Worm (Caenorhabditis elegans) whole organism, L4 larva: Measurements from ENCODE around the gene ZK218.1.

ENCODE experiments used
- aly-2 ChIP-seq: sonication (generic microtip); optimal IDR thresholded peaks from 2 replicates; lab custom pipeline; 2018; ENCODE audit warnings: missing biosample characterization, missing genetic modification characterization
- hlh-11 ChIP-seq: fragments of 200-800 bp; sonication (Bioruptor generic); optimal IDR thresholded peaks from 2 replicates; lab custom pipeline; 2018; ENCODE audit warnings: mild to moderate bottlenecking, missing genetic modification characterization, missing compliant biosample characterization
- hmg-1.1 ChIP-seq: fragments of 200-800 bp; sonication (Bioruptor generic); IDR thresholded peaks from 2 replicates; pipeline ENCODE4 v1.3.6; 2022; ENCODE audit warnings: missing genetic modification reagents, missing genetic modification characterization, missing compliant biosample characterization
- lin-1 ChIP-seq: fragments of 200-800 bp; sonication (Bioruptor generic); IDR thresholded peaks from 2 replicates; pipeline ENCODE4 v1.3.6; 2022; ENCODE audit warnings: missing genetic modification reagents, missing genetic modification characterization, missing compliant biosample characterization
- mdl-1 ChIP-seq, 2 experiments: fragments of 150-350 bp in 1 of 2; sonication (generic microtip) in 1 of 2; optimal IDR thresholded peaks; 2 replicates each; lab custom pipeline; 2014 to 2017; ENCODE audit warnings: missing biosample characterization in 2 of 2, missing genetic modification characterization in 2 of 2
- mep-1 ChIP-seq: fragments of 150-350 bp; sonication (generic microtip); optimal IDR thresholded peaks from 3 replicates; lab custom pipeline; 2014; ENCODE audit warnings: missing biosample characterization, missing genetic modification characterization
- nhr-237 ChIP-seq: sonication (generic microtip); optimal IDR thresholded peaks from 2 replicates; lab custom pipeline; 2017; ENCODE audit warnings: missing biosample characterization, missing genetic modification characterization
- nhr-25 ChIP-seq: sonication (generic microtip); optimal IDR thresholded peaks from 2 replicates; lab custom pipeline; 2017; ENCODE audit warnings: missing genetic modification characterization, mild to moderate bottlenecking, missing compliant biosample characterization, antibody characterized with exemption, moderate library complexity, borderline replicate concordance; ENCODE audit not compliant: insufficient read depth
- nhr-76 ChIP-seq: fragments of 150-350 bp; optimal IDR thresholded peaks from 2 replicates; lab custom pipeline; 2014; ENCODE audit warnings: missing biosample characterization, missing genetic modification characterization
- nhr-77 ChIP-seq: fragments of 150-350 bp; optimal IDR thresholded peaks from 2 replicates; lab custom pipeline; 2014; ENCODE audit warnings: missing biosample characterization, missing genetic modification characterization
- set-16 ChIP-seq: fragments of 200-800 bp; sonication (Bioruptor generic); IDR thresholded peaks from 2 replicates; pipeline ENCODE4 v1.3.6; 2022; ENCODE audit warnings: missing genetic modification reagents, missing genetic modification characterization, missing compliant biosample characterization
- unc-130 ChIP-seq: sonication (generic microtip); optimal IDR thresholded peaks from 2 replicates; lab custom pipeline; 2016; ENCODE audit warnings: missing genetic modification reagents, missing genetic modification characterization, missing compliant biosample characterization
- zfp-3 ChIP-seq: fragments of 200-800 bp; sonication (Bioruptor generic); conservative IDR thresholded peaks from 2 replicates; pipeline ENCODE4 v1.3.6; 2022; ENCODE audit warnings: missing genetic modification reagents, missing genetic modification characterization, missing compliant biosample characterization
- ztf-11 ChIP-seq: fragments of 150-350 bp; optimal IDR thresholded peaks from 2 replicates; lab custom pipeline; 2014; ENCODE audit warnings: missing biosample characterization, missing genetic modification characterization

DNA sequence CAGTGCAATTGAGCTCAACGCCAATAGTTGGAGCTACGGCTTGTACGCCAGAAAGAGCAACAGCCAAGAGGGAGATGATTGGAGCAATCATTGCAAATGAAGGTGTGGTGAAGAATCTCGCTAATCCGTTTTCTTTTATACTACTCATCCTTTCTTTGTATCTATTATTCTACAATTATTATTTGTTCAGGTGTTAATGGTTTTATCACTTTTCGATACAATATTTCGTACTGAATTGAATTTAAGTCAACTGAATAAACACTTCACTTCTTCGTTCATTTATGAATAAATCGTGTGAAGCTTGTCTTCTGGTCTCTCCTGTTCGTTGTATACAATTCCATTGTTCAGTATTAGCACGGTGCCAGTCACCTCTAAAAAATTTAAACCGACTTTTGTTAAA is 15.9 kb downstream of the ZK218.1 start, which contains the start of gene ZK218.11:
- TF ChIP-seq zfp-3 (GFP tag; lab: Robert Waterston, UW) (no peak), hmg-1.1 (GFP tag; lab: Robert Waterston, UW) (no peak), nhr-25 (tag; lab: Kevin White, UChicago) (no peak), aly-2 (no peak), hlh-11 (tag; lab: Kevin White, UChicago) (no peak), nhr-237 (no peak), nhr-76 (no peak), set-16 (GFP tag; lab: Robert Waterston, UW) (no peak), mdl-1 (tag; optimal IDR thresholded peaks at IDR 0.05; lab: Kevin White, UChicago) (no peak), unc-130 (GFP tag; lab: Kevin White, UChicago) (no peak), mep-1 (no peak), nhr-77 (tag; lab: Kevin White, UChicago) (no peak), lin-1 (GFP tag; lab: Robert Waterston, UW) (no peak), ztf-11 (tag; lab: Kevin White, UChicago) (no peak)
